Worm (Caenorhabditis elegans) whole organism, L4 larva: ENCODE data around the gene F09A5.3.
A peak's percentile ranks its signal among the peaks of the same experiment; 100 is the strongest.

Source experiments
- F26F4.8 ChIP-seq: fragments of 200-800 bp; sonication (Bioruptor generic); conservative IDR thresholded peaks from 2 replicates; pipeline ENCODE4 v1.3.6; 2022; ENCODE audit warnings: missing genetic modification characterization, missing compliant biosample characterization
- F37D6.2 ChIP-seq: sonication (generic microtip); optimal IDR thresholded peaks from 2 replicates; lab custom pipeline; 2016; ENCODE audit warnings: mild to moderate bottlenecking, missing genetic modification characterization, missing compliant biosample characterization
- F44E2.7 ChIP-seq: fragments of 200-800 bp; sonication (Bioruptor generic); IDR thresholded peaks from 2 replicates; pipeline ENCODE4 v2.1.2; 2022; ENCODE audit warnings: missing genetic modification characterization, missing compliant biosample characterization
- T26A8.4 ChIP-seq: fragments of 200-800 bp; sonication (Bioruptor generic); IDR thresholded peaks from 2 replicates; pipeline ENCODE4 v1.3.6; 2022; ENCODE audit warnings: missing genetic modification characterization, missing compliant biosample characterization
- Y105C5A.15 ChIP-seq: fragments of 200-800 bp; sonication (Bioruptor generic); IDR thresholded peaks from 2 replicates; pipeline ENCODE4 v1.3.6; 2022; ENCODE audit warnings: missing genetic modification characterization, missing compliant biosample characterization
- ZK546.5 ChIP-seq, 2 experiments: sonication (generic microtip); optimal IDR thresholded peaks; 2 replicates each; lab custom pipeline; 2017; ENCODE audit warnings: missing biosample characterization in 2 of 2, missing genetic modification characterization in 2 of 2
- arid-1 ChIP-seq: fragments of 200-800 bp; sonication (Bioruptor generic); conservative IDR thresholded peaks from 2 replicates; pipeline ENCODE4 v1.3.6; 2022; ENCODE audit warnings: missing genetic modification reagents, missing genetic modification characterization, missing compliant biosample characterization
- attf-4 ChIP-seq: sonication (generic microtip); optimal IDR thresholded peaks from 3 replicates; lab custom pipeline; 2017; ENCODE audit warnings: missing biosample characterization, missing genetic modification characterization
- ceh-20 ChIP-seq: fragments of 200-800 bp; sonication (Bioruptor generic); IDR thresholded peaks from 2 replicates; pipeline ENCODE4 v1.3.6; 2022; ENCODE audit warnings: missing genetic modification reagents, missing genetic modification characterization, missing compliant biosample characterization
- ceh-28 ChIP-seq: fragments of 150-350 bp; optimal IDR thresholded peaks from 2 replicates; lab custom pipeline; 2014; ENCODE audit warnings: missing biosample characterization, missing genetic modification reagents, missing genetic modification characterization
- ceh-62 ChIP-seq: sonication (generic microtip); optimal IDR thresholded peaks from 2 replicates; lab custom pipeline; 2017; ENCODE audit warnings: missing biosample characterization, missing genetic modification characterization
- ces-1 ChIP-seq: fragments of 150-350 bp; sonication (generic microtip); optimal IDR thresholded peaks from 4 replicates; lab custom pipeline; 2014; ENCODE audit warnings: missing biosample characterization, missing genetic modification reagents, missing genetic modification characterization
- cey-2 ChIP-seq: sonication (generic microtip); optimal IDR thresholded peaks from 3 replicates; lab custom pipeline; 2017; ENCODE audit warnings: missing genetic modification characterization, mild to moderate bottlenecking, missing compliant biosample characterization, antibody characterized with exemption, borderline replicate concordance; ENCODE audit not compliant: insufficient read depth
- daf-16 ChIP-seq, 3 experiments: sonication (generic microtip); optimal IDR thresholded peaks; 2 replicates each; lab custom pipeline; 2016 to 2017; ENCODE audit warnings: missing genetic modification characterization in 3 of 3, missing genetic modification reagents in 3 of 3, mild to moderate bottlenecking in 2 of 3, missing compliant biosample characterization in 2 of 3, missing biosample characterization in 1 of 3, moderate library complexity in 1 of 3
- duxl-1 ChIP-seq: sonication (generic microtip); optimal IDR thresholded peaks from 2 replicates; lab custom pipeline; 2016; ENCODE audit warnings: mild to moderate bottlenecking, missing genetic modification characterization, moderate library complexity, missing compliant biosample characterization; ENCODE audit not compliant: poor library complexity
- dve-1 ChIP-seq: sonication (generic microtip); optimal IDR thresholded peaks from 2 replicates; lab custom pipeline; 2017; ENCODE audit warnings: antibody characterized with exemption, mild to moderate bottlenecking, missing genetic modification characterization, missing compliant biosample characterization; ENCODE audit not compliant: insufficient read depth
- egl-43 ChIP-seq: fragments of 200-800 bp; sonication (Bioruptor generic); IDR thresholded peaks from 2 replicates; pipeline ENCODE4 v1.3.6; 2022; ENCODE audit warnings: missing genetic modification reagents, missing genetic modification characterization, missing compliant biosample characterization
- fos-1 ChIP-seq: fragments of 150-350 bp; optimal IDR thresholded peaks from 2 replicates; lab custom pipeline; 2014; ENCODE audit warnings: missing biosample characterization, missing genetic modification characterization
- hif-1 ChIP-seq, 2 experiments: sonication (generic microtip); optimal IDR thresholded peaks; 2 replicates each; lab custom pipeline; 2016 to 2017; ENCODE audit warnings: missing compliant biosample characterization in 2 of 2, missing genetic modification characterization in 2 of 2, missing genetic modification reagents in 2 of 2, missing genotype in 2 of 2, mild to moderate bottlenecking in 1 of 2
- hlh-11 ChIP-seq: fragments of 200-800 bp; sonication (Bioruptor generic); optimal IDR thresholded peaks from 2 replicates; lab custom pipeline; 2018; ENCODE audit warnings: mild to moderate bottlenecking, missing genetic modification characterization, missing compliant biosample characterization
- hlh-30 ChIP-seq: sonication (generic microtip); optimal IDR thresholded peaks from 2 replicates; lab custom pipeline; 2017; ENCODE audit warnings: antibody characterized with exemption, mild to moderate bottlenecking, missing genetic modification characterization, missing compliant biosample characterization; ENCODE audit not compliant: insufficient read depth
- jun-1 ChIP-seq: fragments of 150-350 bp; optimal IDR thresholded peaks from 2 replicates; lab custom pipeline; 2014; ENCODE audit warnings: missing biosample characterization, missing genetic modification reagents, missing genetic modification characterization
- lin-15B ChIP-seq: fragments of 150-350 bp; sonication (generic microtip); optimal IDR thresholded peaks from 3 replicates; lab custom pipeline; 2014; ENCODE audit warnings: missing biosample characterization, missing genetic modification characterization
- lsy-2 ChIP-seq, 2 experiments: fragments of 150-350 bp in 1 of 2; sonication (generic microtip) in 1 of 2; optimal IDR thresholded peaks; 2 replicates each; lab custom pipeline; 2014 to 2017; ENCODE audit warnings: missing biosample characterization in 2 of 2, missing genetic modification characterization in 2 of 2
- madf-5 ChIP-seq, 2 experiments: fragments of 200-800 bp; sonication (Bioruptor generic); IDR thresholded peaks; 2 replicates each; pipeline ENCODE4 v1.3.6; 2022; ENCODE audit warnings: missing compliant biosample characterization in 2 of 2, missing genetic modification characterization in 2 of 2
- madf-9 ChIP-seq: fragments of 200-800 bp; sonication (Bioruptor generic); conservative IDR thresholded peaks from 2 replicates; pipeline ENCODE4 v1.3.6; 2022; ENCODE audit warnings: missing genetic modification reagents, missing genetic modification characterization, missing compliant biosample characterization
- mdt-29 ChIP-seq: fragments of 200-800 bp; sonication (Bioruptor generic); IDR thresholded peaks from 2 replicates; pipeline ENCODE4 v1.3.6; 2022; ENCODE audit warnings: missing genetic modification reagents, missing genetic modification characterization, missing compliant biosample characterization
- mes-2 ChIP-seq: sonication (generic microtip); optimal IDR thresholded peaks from 2 replicates; lab custom pipeline; 2016; ENCODE audit warnings: missing genotype, mild to moderate bottlenecking, missing genetic modification characterization, missing compliant biosample characterization; ENCODE audit not compliant: poor library complexity, severe bottlenecking
- nhr-10 ChIP-seq: fragments of 150-350 bp; optimal IDR thresholded peaks from 2 replicates; lab custom pipeline; 2014; ENCODE audit warnings: missing biosample characterization, missing genetic modification characterization
- nhr-102 ChIP-seq: sonication (generic microtip); optimal IDR thresholded peaks from 2 replicates; lab custom pipeline; 2016; ENCODE audit warnings: mild to moderate bottlenecking, missing genetic modification characterization, moderate library complexity, missing compliant biosample characterization
- nhr-25 ChIP-seq: sonication (generic microtip); optimal IDR thresholded peaks from 2 replicates; lab custom pipeline; 2017; ENCODE audit warnings: missing genetic modification characterization, mild to moderate bottlenecking, missing compliant biosample characterization, antibody characterized with exemption, moderate library complexity, borderline replicate concordance; ENCODE audit not compliant: insufficient read depth
- nhr-28 ChIP-seq: fragments of 150-350 bp; optimal IDR thresholded peaks from 2 replicates; lab custom pipeline; 2014; ENCODE audit warnings: missing biosample characterization, missing genetic modification characterization
- nhr-42 ChIP-seq: fragments of 200-800 bp; sonication (Bioruptor generic); IDR thresholded peaks from 2 replicates; pipeline ENCODE4 v1.3.6; 2022; ENCODE audit warnings: missing genetic modification characterization, missing compliant biosample characterization
- nhr-6 ChIP-seq: fragments of 150-350 bp; optimal IDR thresholded peaks from 2 replicates; lab custom pipeline; 2014; ENCODE audit warnings: missing biosample characterization, missing genetic modification characterization
- nhr-77 ChIP-seq: fragments of 150-350 bp; optimal IDR thresholded peaks from 2 replicates; lab custom pipeline; 2014; ENCODE audit warnings: missing biosample characterization, missing genetic modification characterization
- pha-4 ChIP-seq, 2 experiments: fragments of 150-350 bp in 1 of 2; fragments of 200-800 bp in 1 of 2; sonication (Bioruptor generic) in 1 of 2; IDR thresholded peaks in 1 of 2; optimal IDR thresholded peaks in 1 of 2; 2 replicates each; pipeline versions ENCODE4 v1.3.6 to Lab custom; 2014 to 2022; ENCODE audit warnings: missing genetic modification characterization in 2 of 2, missing genetic modification reagents in 2 of 2, missing biosample characterization in 1 of 2, missing compliant biosample characterization in 1 of 2
- php-3 ChIP-seq: fragments of 200-800 bp; sonication (Bioruptor generic); IDR thresholded peaks from 2 replicates; pipeline ENCODE4 v1.3.6; 2022; ENCODE audit warnings: missing genetic modification reagents, missing genetic modification characterization, missing compliant biosample characterization
- saeg-2 ChIP-seq: fragments of 200-800 bp; sonication (Bioruptor generic); IDR thresholded peaks from 2 replicates; pipeline ENCODE4 v1.3.6; 2022; ENCODE audit warnings: missing genetic modification reagents, missing genetic modification characterization, missing compliant biosample characterization
- snpc-1.2 ChIP-seq: fragments of 200-800 bp; sonication (Bioruptor generic); IDR thresholded peaks from 2 replicates; pipeline ENCODE4 v1.3.6; 2022; ENCODE audit warnings: missing genetic modification reagents, missing genetic modification characterization, missing compliant biosample characterization
- spr-3 ChIP-seq: fragments of 200-800 bp; sonication (Bioruptor generic); optimal IDR thresholded peaks from 2 replicates; lab custom pipeline; 2018; ENCODE audit warnings: mild to moderate bottlenecking, missing genetic modification characterization, missing compliant biosample characterization
- unc-39 ChIP-seq: sonication (generic microtip); optimal IDR thresholded peaks from 2 replicates; lab custom pipeline; 2017; ENCODE audit warnings: missing biosample characterization, missing genetic modification characterization
- unc-62 ChIP-seq, 3 experiments: fragments of 150-350 bp in 1 of 3; sonication (generic microtip); optimal IDR thresholded peaks in 2 of 3; peaks in 1 of 3; 1 replicate in 1 of 3; 2 replicates in 2 of 3; lab custom pipeline; 2014 to 2017; ENCODE audit warnings: missing biosample characterization in 3 of 3, missing genetic modification characterization in 3 of 3, missing genetic modification reagents in 3 of 3, missing genotype in 1 of 3
- zfp-3 ChIP-seq: fragments of 200-800 bp; sonication (Bioruptor generic); conservative IDR thresholded peaks from 2 replicates; pipeline ENCODE4 v1.3.6; 2022; ENCODE audit warnings: missing genetic modification reagents, missing genetic modification characterization, missing compliant biosample characterization
- ztf-11 ChIP-seq: fragments of 150-350 bp; optimal IDR thresholded peaks from 2 replicates; lab custom pipeline; 2014; ENCODE audit warnings: missing biosample characterization, missing genetic modification characterization

The F09A5.3 gene

DNA sequence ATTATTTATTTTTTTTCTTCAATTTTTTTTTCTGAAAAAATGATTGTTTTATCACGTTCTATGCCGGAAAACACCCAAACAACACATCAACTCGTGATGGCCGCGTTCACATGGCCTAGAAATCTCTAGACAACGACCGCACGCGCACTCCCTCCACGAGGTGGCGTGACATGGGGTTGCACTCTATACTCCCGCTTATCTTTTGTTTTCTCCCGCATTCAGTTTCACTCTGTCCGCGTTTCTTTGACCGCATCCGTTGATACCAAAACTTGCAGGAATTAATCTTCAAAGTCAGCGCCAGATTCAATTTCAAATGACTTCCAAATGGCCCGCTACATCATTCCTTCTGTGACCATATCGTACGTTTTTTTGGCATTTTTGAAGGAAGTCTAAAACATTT, 36.4 kb upstream of the F09A5.3 start, which contains the start of gene F17H10.1 (continued):
- TF ChIP-seq nhr-25 (tag; lab: Kevin White, UChicago) (peak; percentile 52), zfp-3 (GFP tag; lab: Robert Waterston, UW) (peak; percentile 91), egl-43 (GFP tag; lab: Robert Waterston, UW) (no peak), jun-1 (tag; lab: Kevin White, UChicago) (no peak), ceh-28 (tag; lab: Kevin White, UChicago) (no peak), nhr-42 (GFP tag; lab: Robert Waterston, UW) (no peak), mdt-29 (GFP tag; lab: Robert Waterston, UW) (peak; percentile 99), madf-5 (GFP tag; IDR thresholded peaks at IDR 0.05; lab: Robert Waterston, UW) (peak in 1 of 2 experiments; percentile 70; a peak in 1 of 4 replicates), mes-2 (tag; lab: Kevin White, UChicago) (peak; percentile 91), arid-1 (GFP tag; lab: Robert Waterston, UW) (no peak), fos-1 (tag; lab: Kevin White, UChicago) (no peak), ZK546.5 (tag; optimal IDR thresholded peaks at IDR 0.05; lab: Kevin White, UChicago) (no peak), attf-4 (tag; lab: Kevin White, UChicago) (no peak), hlh-11 (peak; percentile 97), duxl-1 (tag; lab: Kevin White, UChicago) (no peak), F44E2.7 (GFP tag; lab: Robert Waterston, UW) (no peak), spr-3 (GFP tag; lab: Kevin White, UChicago) (no peak), ces-1 (GFP tag; lab: Kevin White, UChicago) (no peak), T26A8.4 (GFP tag; lab: Robert Waterston, UW) (peak; percentile 73), snpc-1.2 (GFP tag; lab: Robert Waterston, UW) (no peak), ceh-20 (GFP tag; lab: Robert Waterston, UW) (peak; percentile 80), unc-62 (GFP tag; optimal IDR thresholded peaks at IDR 0.05 in 1 of 2; lab: Kevin White, UChicago) (no peak), unc-62 (tag; optimal IDR thresholded peaks at IDR 0.05; lab: Kevin White, UChicago) (no peak)

- TF ChIP-seq lin-15B (no peak), F37D6.2 (tag; lab: Kevin White, UChicago) (no peak), hif-1 (tag; optimal IDR thresholded peaks at IDR 0.05; lab: Kevin White, UChicago) (peak in 1 of 2 experiments; percentile 76), nhr-77 (tag; lab: Kevin White, UChicago) (no peak), nhr-102 (tag; lab: Kevin White, UChicago) (peak; percentile 3), ceh-20 (GFP tag; lab: Robert Waterston, UW) (0 out of 2 replicates have a peak, but pooled peaks have one; percentile 45), arid-1 (GFP tag; lab: Robert Waterston, UW) (no peak), madf-9 (GFP tag; lab: Robert Waterston, UW) (no peak), hlh-30 (tag; lab: Kevin White, UChicago) (peak; percentile 72), saeg-2 (no peak), F26F4.8 (GFP tag; lab: Robert Waterston, UW) (no peak), unc-62 (GFP tag; optimal IDR thresholded peaks at IDR 0.05 in 1 of 2; lab: Kevin White, UChicago) (peak in 1 of 2 experiments; percentile 57), unc-62 (tag; optimal IDR thresholded peaks at IDR 0.05; lab: Kevin White, UChicago) (no peak), nhr-28 (tag; lab: Kevin White, UChicago) (peak; percentile 59), daf-16 (GFP tag; optimal IDR thresholded peaks at IDR 0.05; lab: Kevin White, UChicago) (peak in 1 of 2 experiments; percentile 90), daf-16 (tag; optimal IDR thresholded peaks at IDR 0.05; lab: Kevin White, UChicago) (peak; percentile 49), nhr-10 (peak; percentile 43), cey-2 (tag; lab: Kevin White, UChicago) (no peak), unc-39 (tag; lab: Kevin White, UChicago) (no peak), pha-4 (GFP tag; IDR thresholded peaks at IDR 0.05; lab: Robert Waterston, UW) (no peak), pha-4 (tag; optimal IDR thresholded peaks at IDR 0.05; lab: Kevin White, UChicago) (no peak), lsy-2 (tag; optimal IDR thresholded peaks at IDR 0.05; lab: Kevin White, UChicago) (peak in 1 of 2 experiments; percentile 23), nhr-6 (tag; lab: Kevin White, UChicago) (no peak), zfp-3 (GFP tag; lab: Robert Waterston, UW) (no peak), ceh-62 (no peak), dve-1 (peak; percentile 37), mes-2 (tag; lab: Kevin White, UChicago) (peak; percentile 1), ztf-11 (no peak), Y105C5A.15 (GFP tag; lab: Robert Waterston, UW) (no peak), php-3 (GFP tag; lab: Robert Waterston, UW) (peak; percentile 25; the same call in 1 of the 2 replicates)
These were observed 35.1 kb upstream of the F09A5.3 start for ce11 chrX:13106177-13106761.
